Worm (Caenorhabditis elegans) whole organism, midembryonic: Measurements from ENCODE around the gene C16C8.17.
"Not testable (repeated sequence)": the region's sequence is repeated elsewhere in the genome, so short reads cannot be mapped to it uniquely, and the experiment has no call there.

Source experiments
- T22C8.4 ChIP-seq: fragments of 200-800 bp; sonication (Bioruptor generic); IDR thresholded peaks from 2 replicates; pipeline ENCODE4 v1.3.6; 2022; ENCODE audit warnings: missing genetic modification characterization, missing compliant biosample characterization
- cog-1 ChIP-seq: sonication (generic microtip); optimal IDR thresholded peaks from 2 replicates; lab custom pipeline; 2016; ENCODE audit warnings: missing genetic modification characterization, missing compliant biosample characterization
- flt-1 ChIP-seq: fragments of 200-800 bp; sonication (Bioruptor generic); IDR thresholded peaks from 2 replicates; pipeline ENCODE4 v1.3.6; 2022; ENCODE audit warnings: missing genetic modification characterization, missing compliant biosample characterization
- klf-2 ChIP-seq: fragments of 200-800 bp; sonication (Bioruptor generic); conservative IDR thresholded peaks from 2 replicates; pipeline ENCODE4 v1.3.6; 2022; ENCODE audit warnings: missing genetic modification reagents, missing genetic modification characterization, missing compliant biosample characterization
- med-1 ChIP-seq: sonication (generic microtip); optimal IDR thresholded peaks from 2 replicates; lab custom pipeline; 2017; ENCODE audit warnings: missing genetic modification characterization, mild to moderate bottlenecking, missing compliant biosample characterization, antibody characterized with exemption, missing genetic modification reagents; ENCODE audit not compliant: insufficient read depth
- ref-1 ChIP-seq: fragments of 200-800 bp; sonication (Bioruptor generic); conservative IDR thresholded peaks from 2 replicates; pipeline ENCODE4 v1.3.6; 2022; ENCODE audit warnings: missing genetic modification reagents, missing genetic modification characterization, missing compliant biosample characterization
- tab-1 ChIP-seq: fragments of 200-800 bp; sonication (Bioruptor generic); IDR thresholded peaks from 2 replicates; pipeline ENCODE4 v1.3.6; 2022; ENCODE audit warnings: missing genetic modification characterization, missing compliant biosample characterization
- ztf-23 ChIP-seq: fragments of 200-800 bp; sonication (Bioruptor generic); IDR thresholded peaks from 2 replicates; pipeline ENCODE4 v1.3.6; 2022; ENCODE audit warnings: missing genetic modification reagents, missing genetic modification characterization, missing compliant biosample characterization
- ztf-29 ChIP-seq: fragments of 200-800 bp; sonication (Bioruptor generic); IDR thresholded peaks from 2 replicates; pipeline ENCODE4 v1.3.6; 2022; ENCODE audit warnings: missing genetic modification reagents, missing genetic modification characterization, missing compliant biosample characterization

Gene C16C8.17

ce11 chrII:3443154-3443553 lies 2.5 kb downstream of the C16C8.17 start, which contains the start of gene C16C8.22:
C16C8.22 (minus strand) TSS chrII:3443254.
- TF ChIP-seq ztf-23 (GFP tag; lab: Robert Waterston, UW): no peak
- TF ChIP-seq ref-1 (GFP tag; lab: Robert Waterston, UW): no peak
- no peak for TF ChIP-seq klf-2 (GFP tag; lab: Robert Waterston, UW)
- no peak for TF ChIP-seq T22C8.4
- no peak for TF ChIP-seq med-1 (GFP tag; lab: Kevin White, UChicago)
- TF ChIP-seq tab-1: no peak
- TF ChIP-seq ztf-29 (GFP tag; lab: Robert Waterston, UW): no peak

DNA sequence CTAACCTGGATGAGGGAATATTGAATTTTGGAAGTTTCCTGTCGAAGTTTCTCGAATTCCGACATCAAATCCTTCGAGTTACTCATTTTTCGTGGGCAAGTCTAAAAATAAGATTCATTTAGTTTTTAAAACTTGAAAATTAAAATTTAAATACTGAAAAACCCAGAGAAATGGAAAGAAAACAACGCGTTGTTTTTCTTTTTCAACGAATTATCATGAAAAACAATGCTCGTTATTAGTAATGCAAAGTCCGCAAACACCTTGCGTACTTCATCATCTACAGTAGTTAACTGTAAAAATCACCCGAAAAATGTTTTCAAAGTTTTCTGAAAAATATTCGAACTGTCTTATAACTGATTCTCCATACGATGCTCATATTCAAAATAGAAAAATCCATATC lies 3.7 kb downstream of the C16C8.17 start, which contains the start of gene C16C8.4:
TSS of gene C16C8.4 (minus strand) at position 101 of the 400 bp plus-strand sequence.
- TF ChIP-seq ztf-23 (GFP tag; lab: Robert Waterston, UW) (no peak), cog-1 (no peak), klf-2 (GFP tag; lab: Robert Waterston, UW) (no peak), med-1 (GFP tag; lab: Kevin White, UChicago) (no peak), tab-1 (no peak), ref-1 (GFP tag; lab: Robert Waterston, UW) (no peak), T22C8.4 (no peak), ztf-29 (GFP tag; lab: Robert Waterston, UW) (no peak), flt-1 (GFP tag; lab: Robert Waterston, UW) (no peak)

- no peak for TF ChIP-seq tab-1
- no peak for TF ChIP-seq flt-1 (GFP tag; lab: Robert Waterston, UW)
- TF ChIP-seq ref-1 (GFP tag; lab: Robert Waterston, UW): no peak
- no peak for TF ChIP-seq ztf-29 (GFP tag; lab: Robert Waterston, UW)
- TF ChIP-seq med-1 (GFP tag; lab: Kevin White, UChicago): no peak
- TF ChIP-seq klf-2 (GFP tag; lab: Robert Waterston, UW): no peak
- no peak for TF ChIP-seq cog-1
- TF ChIP-seq T22C8.4: no peak
- no peak for TF ChIP-seq ztf-23 (GFP tag; lab: Robert Waterston, UW)
These were observed 4.7 kb downstream of the C16C8.17 start, which contains the start of the genes C16C8.5 and C16C8.16 for ce11 chrII:3445285-3445806. C16C8.5 (minus strand) TSS chrII:3445385. C16C8.16 (plus strand) TSS chrII:3445756.

DNA sequence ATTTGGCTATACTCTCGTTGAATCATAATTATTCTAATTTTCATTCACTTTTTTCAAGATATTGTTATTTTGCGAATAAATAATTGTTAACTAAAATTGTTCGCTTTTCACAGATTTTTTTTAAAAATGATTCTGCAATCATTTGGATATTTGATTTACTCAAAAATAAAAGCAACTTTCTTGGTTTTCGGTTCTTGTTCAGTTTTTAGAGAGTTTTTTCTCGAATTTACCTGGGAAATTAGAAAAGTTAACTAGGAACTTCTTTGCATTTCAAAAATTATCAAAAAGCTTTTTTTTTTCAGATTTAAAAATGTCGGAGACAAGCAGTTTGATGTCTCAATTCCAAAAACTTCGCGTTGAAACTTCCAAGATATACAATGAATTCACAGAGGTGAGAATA lies 6.0 kb downstream of the C16C8.17 start, which contains the start of the genes C16C8.20 and gldi-6:
TSS of gene C16C8.20 (plus strand) at position 301 of the 400 bp plus-strand sequence.
TSS of gene gldi-6 (plus strand) at position 301 of the 400 bp plus-strand sequence.
- TF ChIP-seq flt-1 (GFP tag; lab: Robert Waterston, UW): no peak
- no peak for TF ChIP-seq med-1 (GFP tag; lab: Kevin White, UChicago)
- TF ChIP-seq klf-2 (GFP tag; lab: Robert Waterston, UW): no peak
- TF ChIP-seq ref-1 (GFP tag; lab: Robert Waterston, UW): no peak
- TF ChIP-seq ztf-29 (GFP tag; lab: Robert Waterston, UW): no peak
- TF ChIP-seq ztf-23 (GFP tag; lab: Robert Waterston, UW): no peak
- no peak for TF ChIP-seq cog-1

DNA sequence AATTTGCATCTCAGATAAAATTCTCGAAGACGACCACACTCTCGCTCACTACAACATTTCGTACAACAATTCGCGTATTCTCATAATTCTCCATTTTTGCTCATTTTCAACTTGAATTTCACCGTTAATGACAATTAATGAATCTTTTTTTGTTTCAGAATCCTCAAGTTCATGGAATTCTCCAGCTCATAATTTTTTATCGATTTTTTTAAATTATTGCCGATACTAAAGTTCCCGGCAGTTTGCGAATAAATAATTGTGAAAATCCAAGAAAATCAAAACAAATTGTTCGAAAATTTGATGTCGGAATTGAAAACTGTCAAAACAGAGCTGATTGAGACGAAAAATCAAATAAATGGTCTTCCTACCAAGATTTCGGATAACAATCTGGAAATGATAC lies 7.3 kb downstream of the C16C8.17 start, which contains the start of gene C16C8.21:
TSS of gene C16C8.21 (plus strand) at position 301 of the 400 bp plus-strand sequence.
- TF ChIP-seq med-1 (GFP tag; lab: Kevin White, UChicago) (no peak), T22C8.4 (no peak), cog-1 (no peak), flt-1 (GFP tag; lab: Robert Waterston, UW) (no peak), ref-1 (GFP tag; lab: Robert Waterston, UW) (no peak), klf-2 (GFP tag; lab: Robert Waterston, UW) (no peak), ztf-23 (GFP tag; lab: Robert Waterston, UW) (no peak), tab-1 (no peak), ztf-29 (GFP tag; lab: Robert Waterston, UW) (no peak)

- TF ChIP-seq ref-1 (GFP tag; lab: Robert Waterston, UW): no peak
- TF ChIP-seq ztf-29 (GFP tag; lab: Robert Waterston, UW): no peak
- no peak for TF ChIP-seq ztf-23 (GFP tag; lab: Robert Waterston, UW)
- TF ChIP-seq klf-2 (GFP tag; lab: Robert Waterston, UW): no peak
- no peak for TF ChIP-seq flt-1 (GFP tag; lab: Robert Waterston, UW)
- TF ChIP-seq cog-1: no peak
- TF ChIP-seq med-1 (GFP tag; lab: Kevin White, UChicago): no peak
- TF ChIP-seq T22C8.4: no peak
- TF ChIP-seq tab-1: no peak
These were observed 8.2 kb downstream of the C16C8.17 start, which contains the start of gene C16C8.25 for ce11 chrII:3448776-3449280. C16C8.25 (plus strand) TSS chrII:3449230.

- not testable (repeated sequence) for TF ChIP-seq flt-1, ref-1, ztf-29 (GFP tag; lab: Robert Waterston, UW)
These were observed 8.9 kb downstream of the C16C8.17 start, which contains the start of gene C16C8.14 for ce11 chrII:3449514-3449913. C16C8.14 (plus strand) TSS chrII:3449814.

- TF ChIP-seq ztf-23 (GFP tag; lab: Robert Waterston, UW): no peak
- no peak for TF ChIP-seq flt-1 (GFP tag; lab: Robert Waterston, UW)
- no peak for TF ChIP-seq tab-1
- no peak for TF ChIP-seq med-1 (GFP tag; lab: Kevin White, UChicago)
- no peak for TF ChIP-seq ref-1 (GFP tag; lab: Robert Waterston, UW)
- no peak for TF ChIP-seq T22C8.4
- no peak for TF ChIP-seq ztf-29 (GFP tag; lab: Robert Waterston, UW)
- TF ChIP-seq klf-2 (GFP tag; lab: Robert Waterston, UW): no peak
- TF ChIP-seq cog-1: no peak
These were observed 11.8 kb downstream of the C16C8.17 start, which contains the start of gene C16C8.12 for ce11 chrII:3452421-3452820. C16C8.12 (plus strand) TSS chrII:3452721.

DNA sequence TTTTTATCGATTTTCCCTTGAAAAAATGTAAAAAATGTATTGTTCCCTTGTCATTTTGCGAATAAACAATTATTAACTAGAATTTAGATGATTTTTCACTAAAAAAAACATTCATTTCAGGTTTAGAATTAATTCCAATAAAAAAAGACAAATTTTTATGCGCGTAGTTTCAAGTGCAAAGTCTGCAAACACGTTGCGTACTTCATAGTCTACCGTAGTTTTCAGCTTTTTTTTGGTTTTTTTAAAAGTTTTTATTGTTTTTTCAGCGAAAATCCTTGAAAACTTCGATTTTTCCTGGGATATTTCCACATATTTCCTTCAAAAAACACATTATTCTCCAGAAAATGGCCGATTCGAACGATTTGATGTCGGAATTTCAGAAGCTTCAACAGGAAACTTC lies 12.9 kb downstream of the C16C8.17 start, which contains the start of gene C16C8.11:
TSS of gene C16C8.11 (plus strand) at position 188 of the 400 bp plus-strand sequence.
- TF ChIP-seq med-1 (GFP tag; lab: Kevin White, UChicago) (no peak), flt-1 (GFP tag; lab: Robert Waterston, UW) (no peak), ztf-29 (GFP tag; lab: Robert Waterston, UW) (no peak), tab-1 (no peak), klf-2 (GFP tag; lab: Robert Waterston, UW) (no peak), cog-1 (no peak), ztf-23 (GFP tag; lab: Robert Waterston, UW) (no peak), T22C8.4 (no peak), ref-1 (GFP tag; lab: Robert Waterston, UW) (no peak)
